Worm (Caenorhabditis elegans) whole organism, late embryonic: ENCODE measurements around the gene nlp-56.
A peak's percentile ranks its signal among the peaks of the same experiment; 100 is the strongest.

Experiments used
- F13H6.1 ChIP-seq: sonication (generic microtip); optimal IDR thresholded peaks from 2 replicates; lab custom pipeline; 2016; ENCODE audit warnings: missing genetic modification characterization, missing compliant biosample characterization
- ama-1 ChIP-seq: fragments of 150-350 bp; optimal IDR thresholded peaks from 2 replicates; lab custom pipeline; 2014
- ceh-14 ChIP-seq: sonication (generic microtip); optimal IDR thresholded peaks from 2 replicates; lab custom pipeline; 2016; ENCODE audit warnings: missing genotype, missing genetic modification characterization, missing compliant biosample characterization
- ceh-6 ChIP-seq: fragments of 200-800 bp; sonication (Bioruptor generic); optimal IDR thresholded peaks from 2 replicates; lab custom pipeline; 2018; ENCODE audit warnings: mild to moderate bottlenecking, missing genetic modification characterization, missing compliant biosample characterization
- dve-1 ChIP-seq: sonication (generic microtip); optimal IDR thresholded peaks from 2 replicates; lab custom pipeline; 2017; ENCODE audit warnings: antibody characterized with exemption, mild to moderate bottlenecking, missing genetic modification characterization, missing compliant biosample characterization
- ets-4 ChIP-seq: sonication (generic microtip); optimal IDR thresholded peaks from 2 replicates; lab custom pipeline; 2016; ENCODE audit warnings: missing genetic modification characterization, missing compliant biosample characterization
- hlh-15 ChIP-seq: sonication (generic microtip); optimal IDR thresholded peaks from 2 replicates; lab custom pipeline; 2016; ENCODE audit warnings: missing genetic modification characterization, missing compliant biosample characterization
- nfya-1 ChIP-seq: sonication (generic microtip); optimal IDR thresholded peaks from 2 replicates; lab custom pipeline; 2017; ENCODE audit warnings: missing genetic modification characterization, mild to moderate bottlenecking, missing compliant biosample characterization, antibody characterized with exemption, moderate library complexity
- nhr-11 ChIP-seq: fragments of 150-350 bp; optimal IDR thresholded peaks from 2 replicates; lab custom pipeline; 2014; ENCODE audit warnings: missing biosample characterization, missing genetic modification characterization
- pag-3 ChIP-seq: sonication (generic microtip); optimal IDR thresholded peaks from 2 replicates; lab custom pipeline; 2016; ENCODE audit warnings: missing compliant biosample characterization, missing genetic modification characterization, borderline replicate concordance
- pha-4 ChIP-seq: fragments of 150-350 bp; optimal IDR thresholded peaks from 2 replicates; lab custom pipeline; 2018; ENCODE audit warnings: missing biosample characterization, missing genetic modification reagents, missing genetic modification characterization
- tbx-2 ChIP-seq: sonication (generic microtip); optimal IDR thresholded peaks from 2 replicates; lab custom pipeline; 2016; ENCODE audit warnings: missing genetic modification characterization, missing compliant biosample characterization
- ttx-3 ChIP-seq: sonication (generic microtip); optimal IDR thresholded peaks from 2 replicates; lab custom pipeline; 2016; ENCODE audit warnings: missing genetic modification reagents, missing genetic modification characterization, missing compliant biosample characterization
- unc-55 ChIP-seq: sonication (generic microtip); optimal IDR thresholded peaks from 2 replicates; lab custom pipeline; 2017; ENCODE audit warnings: missing biosample characterization, missing genetic modification reagents, missing genetic modification characterization

DNA sequence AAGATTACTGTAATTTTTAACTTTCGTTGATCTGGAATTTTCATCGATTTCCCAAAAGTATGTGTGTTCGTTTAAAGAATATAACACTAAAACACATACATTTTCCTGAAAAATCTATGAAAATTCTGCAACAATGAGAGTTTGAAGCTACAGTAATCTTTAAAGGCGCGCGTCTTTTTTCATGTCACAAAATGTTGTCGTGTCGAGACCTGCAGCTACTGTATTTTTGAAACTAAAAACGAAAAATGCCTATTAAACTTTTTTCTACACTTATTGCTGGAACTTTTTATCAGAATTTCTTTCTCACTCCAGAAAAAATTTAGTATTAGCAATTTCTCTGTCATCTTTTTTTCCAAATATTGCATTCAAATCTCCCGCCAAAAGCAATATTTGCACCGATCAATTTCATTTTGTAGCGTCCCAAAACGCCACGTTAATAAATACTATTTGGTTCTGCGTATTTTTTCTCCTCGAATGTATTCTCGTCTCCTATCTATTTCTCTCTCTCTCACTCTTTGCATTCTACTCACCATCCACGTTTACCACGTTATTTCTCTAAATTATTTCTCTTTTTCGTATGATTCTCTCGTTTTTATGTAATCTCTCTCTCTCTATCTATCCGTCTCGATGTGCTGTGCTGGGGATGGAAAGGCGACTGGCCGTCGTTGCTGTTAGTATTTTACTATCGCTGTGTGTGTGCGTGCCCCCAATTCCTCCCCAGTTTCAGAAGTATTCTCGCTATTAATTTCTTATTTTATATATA is 2.0 kb upstream of the nlp-56 start, which contains the start of gene melo-1:
- TF ChIP-seq unc-55 (GFP tag; lab: Kevin White, UChicago) (peak; percentile 42), dve-1 (tag; lab: Kevin White, UChicago) (no peak), ceh-14 (no peak), tbx-2 (tag; lab: Kevin White, UChicago) (no peak), F13H6.1 (tag; lab: Kevin White, UChicago) (no peak), ets-4 (tag; lab: Kevin White, UChicago) (no peak), nfya-1 (tag; lab: Kevin White, UChicago) (peak; percentile 60), pag-3 (tag; lab: Kevin White, UChicago) (no peak), ceh-6 (GFP tag; lab: Kevin White, UChicago) (no peak), ttx-3 (tag; lab: Kevin White, UChicago) (no peak), nhr-11 (no peak), hlh-15 (tag; lab: Kevin White, UChicago) (no peak), pha-4 (tag; lab: Kevin White, UChicago) (no peak), ama-1 (no peak)
